Fruit fly (Drosophila melanogaster): Measurements from ENCODE around the gene Npc2d.
A peak's percentile ranks its signal among the peaks of the same experiment; 100 is the strongest.

Gene Npc2d

dm6 chr3R:10055951-10056350 lies at the start of gene Npc2d:
Gene Npc2d (minus strand): TSS chr3R:10056083.
- TF ChIP-seq CG8478 (optimal IDR thresholded peaks at IDR 0.05) (no peak), CTCF (optimal IDR thresholded peaks at IDR 0.05) (no peak)

- TF ChIP-seq CTCF (optimal IDR thresholded peaks at IDR 0.05) (peak; percentile 77 to 78), CG8478 (optimal IDR thresholded peaks at IDR 0.05) (no peak)
These were observed 44.8 kb upstream of the Npc2d start for dm6 chr3R:10100498-10101196.

- TF ChIP-seq CG8478 (optimal IDR thresholded peaks at IDR 0.05): no peak
- no peak for TF ChIP-seq CTCF (optimal IDR thresholded peaks at IDR 0.05)
These were observed 43.5 kb upstream of the Npc2d start for dm6 chr3R:10099401-10099848.

DNA sequence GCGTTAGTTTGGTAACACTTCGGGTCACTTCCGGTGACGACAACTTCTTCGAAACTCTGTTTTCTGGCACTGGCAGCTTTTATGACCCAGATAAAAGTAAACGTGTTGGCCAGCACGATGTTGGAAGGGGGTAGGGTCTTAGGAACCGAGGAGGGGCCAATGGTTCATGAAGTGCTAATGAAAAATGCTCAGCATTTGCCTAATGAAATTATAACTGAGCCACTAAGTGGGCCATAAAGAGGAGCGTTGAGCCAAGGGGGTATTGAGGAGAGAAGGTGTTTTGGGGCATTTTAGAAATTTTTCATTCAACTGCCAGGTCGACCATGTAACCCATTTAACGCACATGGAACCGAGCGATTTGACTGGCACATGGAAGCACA lies 42.4 kb upstream of the Npc2d start:
- TF ChIP-seq CG8478 (optimal IDR thresholded peaks at IDR 0.05) (no peak), CTCF (optimal IDR thresholded peaks at IDR 0.05) (no peak)

dm6 chr3R:10097531-10098295 lies 41.8 kb upstream of the Npc2d start:
- TF ChIP-seq CTCF (optimal IDR thresholded peaks at IDR 0.05) (no peak), CG8478 (optimal IDR thresholded peaks at IDR 0.05) (no peak)

- TF ChIP-seq CG8478 (optimal IDR thresholded peaks at IDR 0.05) (no peak), CTCF (optimal IDR thresholded peaks at IDR 0.05) (no peak)
These were observed 39.9 kb upstream of the Npc2d start for dm6 chr3R:10095765-10096164.

dm6 chr3R:10095052-10095451 lies 39.2 kb upstream of the Npc2d start:
- TF ChIP-seq CG8478 (optimal IDR thresholded peaks at IDR 0.05) (no peak), CTCF (optimal IDR thresholded peaks at IDR 0.05) (no peak)

- peak; percentile 26 for TF ChIP-seq CG8478 (optimal IDR thresholded peaks at IDR 0.05)
- no peak for TF ChIP-seq CTCF (optimal IDR thresholded peaks at IDR 0.05)
These were observed 37.6 kb upstream of the Npc2d start for dm6 chr3R:10093252-10094030.

DNA sequence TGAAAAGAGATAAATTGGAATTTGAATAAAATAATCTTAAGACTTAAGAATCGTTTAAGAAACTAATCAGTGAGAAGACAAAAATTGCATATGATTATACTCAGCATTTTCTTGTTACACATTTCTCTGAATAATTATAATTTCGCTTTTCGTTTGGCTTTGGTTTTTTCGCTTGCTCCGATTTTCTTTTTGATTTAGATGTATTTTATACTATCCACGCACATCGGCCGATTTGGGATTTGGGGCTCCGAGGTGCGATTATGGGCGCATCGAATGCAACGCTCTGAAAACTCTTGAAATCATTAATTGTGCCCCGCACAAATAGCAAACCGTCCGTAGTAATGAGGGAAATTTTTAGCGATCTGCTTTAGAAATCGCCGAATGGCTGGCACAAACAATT lies 35.6 kb upstream of the Npc2d start:
- no peak for TF ChIP-seq CG8478 (optimal IDR thresholded peaks at IDR 0.05)
- TF ChIP-seq CTCF (optimal IDR thresholded peaks at IDR 0.05): no peak

- no peak for TF ChIP-seq CG8478 (optimal IDR thresholded peaks at IDR 0.05)
These were observed 35.0 kb upstream of the Npc2d start for dm6 chr3R:10090906-10091305.

DNA sequence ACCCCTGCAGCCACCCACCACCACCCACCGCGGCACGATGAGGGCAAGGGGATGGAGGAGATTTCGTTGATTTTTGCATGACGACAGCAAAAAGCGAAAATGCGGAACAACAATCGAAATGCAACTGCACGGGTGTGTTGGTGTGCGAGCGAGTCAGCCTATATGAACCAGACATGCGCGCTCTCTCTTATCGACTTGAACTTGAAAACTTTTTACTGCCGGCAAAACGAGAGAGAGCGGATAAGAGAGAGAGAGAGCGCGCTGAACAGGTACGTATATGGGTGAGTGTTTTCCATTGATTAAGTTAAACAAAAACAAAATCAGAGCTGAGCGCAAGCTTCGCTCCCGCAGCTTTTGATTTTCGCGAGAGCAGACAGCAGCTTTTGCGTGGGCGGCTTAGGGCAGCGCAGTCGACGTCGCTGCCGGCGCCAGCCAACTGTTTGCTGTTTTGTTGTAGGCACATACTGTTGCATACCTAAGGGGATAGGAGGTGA lies 33.3 kb upstream of the Npc2d start:
- TF ChIP-seq CTCF (optimal IDR thresholded peaks at IDR 0.05) (no peak), CG8478 (optimal IDR thresholded peaks at IDR 0.05) (no peak)

DNA sequence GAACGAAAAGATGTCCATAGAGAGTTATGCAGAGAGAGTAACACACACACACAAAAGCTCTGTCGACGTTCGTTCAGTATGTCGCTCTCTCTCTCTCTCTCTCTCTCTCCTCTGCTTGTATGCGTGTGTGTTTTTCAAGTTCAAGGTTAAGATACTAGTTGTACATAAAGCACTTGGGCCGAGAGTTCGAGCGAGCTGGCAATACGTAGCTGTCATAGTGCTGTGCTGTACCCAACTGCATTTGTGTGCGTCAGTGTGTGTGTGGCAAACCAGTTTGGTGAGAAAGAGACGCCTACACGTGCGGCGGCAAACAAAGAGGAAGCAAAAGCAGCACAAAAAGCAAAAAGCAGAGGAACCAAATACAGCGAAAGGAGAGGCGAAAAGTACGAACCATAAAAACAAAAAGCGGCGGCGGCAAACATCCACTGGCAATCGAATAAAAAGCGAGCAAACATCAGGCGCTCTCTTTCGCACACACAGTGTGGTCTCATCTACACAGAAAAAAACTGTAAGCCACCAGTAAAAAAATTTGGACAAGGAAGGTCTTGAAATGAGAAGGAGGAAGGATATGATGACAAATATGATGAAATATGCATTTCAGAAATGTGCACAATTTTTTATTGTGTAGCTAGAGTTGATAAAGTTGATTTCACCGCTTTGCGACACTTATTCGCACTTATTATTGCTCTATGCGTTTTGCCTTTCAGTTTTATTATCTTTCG lies 31.5 kb upstream of the Npc2d start:
- TF ChIP-seq CG8478 (optimal IDR thresholded peaks at IDR 0.05) (peak; percentile 41), CTCF (optimal IDR thresholded peaks at IDR 0.05) (no peak)

DNA sequence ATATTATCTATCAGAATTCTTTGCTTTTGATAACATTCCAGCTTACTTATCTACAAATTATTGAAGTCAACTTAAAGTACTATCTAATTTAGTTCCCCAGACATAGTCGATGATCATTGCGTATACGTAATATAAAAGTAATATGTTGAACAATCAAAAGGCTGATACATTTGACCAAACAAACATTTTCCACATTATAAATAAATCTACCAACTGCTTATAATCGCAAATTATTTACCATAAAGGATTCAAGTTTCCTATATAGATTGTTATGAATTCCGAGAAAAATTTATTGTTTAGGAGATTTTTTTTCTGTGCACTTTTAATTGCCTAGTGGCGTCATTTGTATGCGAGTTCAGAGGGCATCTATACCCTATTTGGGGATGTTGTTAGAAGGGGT lies 30.8 kb upstream of the Npc2d start:
- TF ChIP-seq CTCF (optimal IDR thresholded peaks at IDR 0.05) (no peak), CG8478 (optimal IDR thresholded peaks at IDR 0.05) (no peak)

DNA sequence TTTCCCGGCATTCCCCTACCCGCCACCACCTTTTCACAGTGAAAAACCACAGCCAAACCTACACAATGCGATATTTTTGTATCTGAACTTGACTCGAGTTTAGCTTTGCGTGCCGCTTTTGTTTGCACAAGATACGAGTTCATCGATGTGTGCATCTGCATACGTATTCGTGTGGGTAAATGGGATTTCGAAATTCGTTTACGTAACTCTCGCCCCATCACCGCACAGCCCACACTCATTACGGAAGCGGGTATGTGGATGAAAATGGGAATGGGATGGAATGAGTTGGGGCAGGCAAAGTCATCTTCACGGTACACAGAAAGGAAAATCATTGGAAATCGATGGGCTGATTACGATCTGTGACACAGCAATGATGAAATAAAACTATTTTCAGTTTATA lies 30.3 kb upstream of the Npc2d start:
- TF ChIP-seq CG8478 (optimal IDR thresholded peaks at IDR 0.05) (no peak), CTCF (optimal IDR thresholded peaks at IDR 0.05) (no peak)

DNA sequence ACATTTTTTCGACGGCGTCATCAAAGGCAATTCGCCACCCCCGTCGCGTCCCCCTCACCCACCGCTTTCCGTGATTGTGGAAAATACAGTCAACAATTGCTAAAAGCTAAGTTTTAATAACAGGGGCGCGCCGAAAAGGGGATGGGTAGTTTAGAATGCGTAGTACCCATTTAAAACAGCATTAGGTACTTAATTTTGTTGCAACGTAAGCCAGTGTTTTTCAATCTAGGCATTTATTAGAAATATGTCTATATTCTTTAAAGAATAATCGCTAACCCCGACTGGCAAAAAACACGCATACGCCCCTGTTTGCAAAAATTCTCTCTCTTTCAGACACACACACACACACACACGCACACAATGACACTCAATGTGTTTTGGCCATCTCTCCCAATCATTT lies 29.0 kb upstream of the Npc2d start:
- TF ChIP-seq CG8478 (optimal IDR thresholded peaks at IDR 0.05): no peak
- no peak for TF ChIP-seq CTCF (optimal IDR thresholded peaks at IDR 0.05)
